Fruit fly (Drosophila melanogaster) whole organism, embryonic: ENCODE measurements around the gene Sidpn.

Source experiments
- Ada2b ChIP-seq: fragments of 200-800 bp; sonication (Bioruptor generic); IDR thresholded peaks from 2 replicates; pipeline ENCODE4 v1.3.6; 2022; ENCODE audit warnings: missing biosample characterization, missing genetic modification characterization
- Bdp1 ChIP-seq: fragments of 200-800 bp; sonication (Bioruptor generic); optimal IDR thresholded peaks from 3 replicates; lab custom pipeline; 2016; ENCODE audit warnings: missing biosample characterization, missing genetic modification characterization
- CG10979 ChIP-seq: fragments of 200-800 bp; sonication (Bioruptor generic); optimal IDR thresholded peaks from 2 replicates; lab custom pipeline; 2018; ENCODE audit warnings: missing biosample characterization, mild to moderate bottlenecking, missing genetic modification characterization, moderate library complexity
- CG11093 ChIP-seq: fragments of 200-800 bp; sonication (Bioruptor generic); IDR thresholded peaks from 3 replicates; pipeline ENCODE4 v1.3.6; 2022; ENCODE audit warnings: missing biosample characterization, missing genetic modification characterization
- CG12155 ChIP-seq: fragments of 200-800 bp; sonication (Bioruptor generic); optimal IDR thresholded peaks from 3 replicates; lab custom pipeline; 2016; ENCODE audit warnings: missing biosample characterization, missing genetic modification characterization
- CG14965 ChIP-seq: fragments of 200-800 bp; sonication (Bioruptor generic); optimal IDR thresholded peaks from 2 replicates; lab custom pipeline; 2016; ENCODE audit warnings: missing biosample characterization, missing genetic modification characterization, borderline replicate concordance
- CG15514 ChIP-seq: fragments of 200-800 bp; sonication (Bioruptor generic); optimal IDR thresholded peaks from 3 replicates; lab custom pipeline; 2017; ENCODE audit warnings: missing biosample characterization, missing genetic modification characterization, mild to moderate bottlenecking, moderate library complexity, missing genetic modification reagents
- CG16863 ChIP-seq: fragments of 200-800 bp; sonication (Bioruptor generic); optimal IDR thresholded peaks from 3 replicates; lab custom pipeline; 2016; ENCODE audit warnings: missing biosample characterization, missing genetic modification characterization
- CG17802 ChIP-seq: fragments of 200-800 bp; sonication (Bioruptor generic); optimal IDR thresholded peaks from 2 replicates; lab custom pipeline; 2018; ENCODE audit warnings: missing biosample characterization, mild to moderate bottlenecking, missing genetic modification characterization, moderate library complexity
- CG30020 ChIP-seq: fragments of 200-800 bp; optimal IDR thresholded peaks from 2 replicates; lab custom pipeline; 2019; ENCODE audit warnings: missing biosample characterization, mild to moderate bottlenecking, missing genetic modification characterization, moderate library complexity
- CG32532 ChIP-seq: fragments of 200-800 bp; sonication (Bioruptor generic); IDR thresholded peaks from 2 replicates; pipeline ENCODE4 v1.3.6; 2022; ENCODE audit warnings: missing biosample characterization, missing genetic modification characterization
- CG42726 ChIP-seq: fragments of 200-800 bp; sonication (Bioruptor generic); IDR thresholded peaks from 2 replicates; pipeline ENCODE4 v1.3.6; 2022; ENCODE audit warnings: missing biosample characterization, missing genetic modification characterization; ENCODE audit not compliant: partially characterized antibody
- CG9437 ChIP-seq: fragments of 200-800 bp; sonication (Bioruptor generic); optimal IDR thresholded peaks from 2 replicates; lab custom pipeline; 2018; ENCODE audit warnings: missing biosample characterization, mild to moderate bottlenecking, missing genetic modification characterization
- Fer3 ChIP-seq: fragments of 200-800 bp; sonication (Bioruptor generic); optimal IDR thresholded peaks from 2 replicates; lab custom pipeline; 2018; ENCODE audit warnings: missing biosample characterization, mild to moderate bottlenecking, missing genetic modification characterization, moderate library complexity
- Gug ChIP-seq: fragments of 200-800 bp; sonication (Bioruptor generic); IDR thresholded peaks from 4 replicates; pipeline ENCODE4 v1.3.6; 2022; ENCODE audit warnings: missing biosample characterization, missing genetic modification characterization
- H2.0 ChIP-seq: fragments of 200-800 bp; sonication (Bioruptor generic); IDR thresholded peaks from 2 replicates; pipeline ENCODE4 v1.3.6; 2022; ENCODE audit warnings: missing biosample characterization, missing genetic modification characterization
- HLHmδ ChIP-seq: fragments of 200-800 bp; sonication (Bioruptor generic); optimal IDR thresholded peaks from 2 replicates; lab custom pipeline; 2018; ENCODE audit warnings: missing biosample characterization, mild to moderate bottlenecking, missing genetic modification characterization, moderate library complexity
- Hr51 ChIP-seq, 2 experiments: fragments of 200-800 bp; sonication (Bioruptor generic); optimal IDR thresholded peaks; 2 replicates in 1 of 2; 3 replicates in 1 of 2; lab custom pipeline; 2016 to 2018; ENCODE audit warnings: missing biosample characterization in 2 of 2, missing genetic modification characterization in 2 of 2, mild to moderate bottlenecking in 1 of 2, moderate library complexity in 1 of 2
- Lpt ChIP-seq: fragments of >200 bp; optimal IDR thresholded peaks from 2 replicates; lab custom pipeline; 2018; ENCODE audit warnings: missing biosample characterization, missing genetic modification characterization
- Neu2 ChIP-seq: fragments of 200-800 bp; sonication (Bioruptor generic); optimal IDR thresholded peaks from 3 replicates; lab custom pipeline; 2016; ENCODE audit warnings: missing biosample characterization, missing genetic modification characterization, borderline replicate concordance
- Nf-YC ChIP-seq: fragments of 200-800 bp; optimal IDR thresholded peaks from 3 replicates; lab custom pipeline; 2019; ENCODE audit warnings: missing biosample characterization, mild to moderate bottlenecking, missing genetic modification characterization, moderate library complexity
- Poxn ChIP-seq: fragments of 200-800 bp; sonication (Bioruptor generic); IDR thresholded peaks from 2 replicates; pipeline ENCODE4 v1.3.6; 2022; ENCODE audit warnings: missing biosample characterization, missing genetic modification characterization
- Ptx1 ChIP-seq: fragments of 200-800 bp; sonication (Bioruptor generic); IDR thresholded peaks from 2 replicates; pipeline ENCODE4 v1.3.6; 2022; ENCODE audit warnings: missing biosample characterization, missing genetic modification characterization
- Rx ChIP-seq: fragments of 200-800 bp; sonication (Bioruptor generic); IDR thresholded peaks from 2 replicates; pipeline ENCODE4 v1.3.6; 2022; ENCODE audit warnings: missing biosample characterization, missing genetic modification characterization
- Scr ChIP-seq: fragments of 200-800 bp; sonication (Bioruptor generic); IDR thresholded peaks from 2 replicates; pipeline ENCODE4 v1.3.6; 2022; ENCODE audit warnings: missing biosample characterization, missing genetic modification characterization; ENCODE audit not compliant: partially characterized antibody
- Sin3A ChIP-seq: fragments of >200 bp; optimal IDR thresholded peaks from 2 replicates; lab custom pipeline; 2018
- ase ChIP-seq: fragments of 200-800 bp; sonication (Bioruptor generic); IDR thresholded peaks from 3 replicates; pipeline ENCODE4 v1.3.6; 2022; ENCODE audit warnings: missing biosample characterization, missing genetic modification characterization
- cad ChIP-seq: fragments of >200 bp; optimal IDR thresholded peaks from 2 replicates; lab custom pipeline; 2017; ENCODE audit warnings: missing biosample characterization, missing genetic modification characterization
- dati ChIP-seq: fragments of 200-800 bp; sonication (Bioruptor generic); IDR thresholded peaks from 2 replicates; pipeline ENCODE4 v1.3.6; 2022; ENCODE audit warnings: missing biosample characterization, missing genetic modification characterization
- dm ChIP-seq: fragments of 200-800 bp; sonication (Bioruptor generic); optimal IDR thresholded peaks from 3 replicates; lab custom pipeline; 2016; ENCODE audit warnings: missing biosample characterization, missing genetic modification characterization
- emc ChIP-seq: fragments of 200-800 bp; sonication (Bioruptor generic); optimal IDR thresholded peaks from 2 replicates; lab custom pipeline; 2016; ENCODE audit warnings: missing biosample characterization, missing genetic modification characterization
- gro ChIP-seq: fragments of 200-800 bp; sonication (Bioruptor generic); optimal IDR thresholded peaks from 2 replicates; lab custom pipeline; 2016; ENCODE audit warnings: missing biosample characterization, missing genetic modification characterization
- gsb ChIP-seq: fragments of 200-800 bp; sonication (Bioruptor generic); IDR thresholded peaks from 2 replicates; pipeline ENCODE4 v1.3.6; 2022; ENCODE audit warnings: missing biosample characterization, missing genetic modification characterization
- hbn ChIP-seq: fragments of 200-800 bp; sonication (Bioruptor generic); IDR thresholded peaks from 2 replicates; pipeline ENCODE4 v1.3.6; 2022; ENCODE audit warnings: missing biosample characterization, missing genetic modification characterization; ENCODE audit not compliant: partially characterized antibody
- kay ChIP-seq: fragments of 200-800 bp; sonication (Bioruptor generic); optimal IDR thresholded peaks from 2 replicates; lab custom pipeline; 2016; ENCODE audit warnings: missing biosample characterization, missing genetic modification characterization
- lola ChIP-seq, 3 experiments: fragments of >200 bp in 2 of 3; fragments of 200-800 bp in 1 of 3; sonication (Bioruptor generic) in 1 of 3; optimal IDR thresholded peaks; 2 replicates each; lab custom pipeline; 2017 to 2019; ENCODE audit warnings: missing biosample characterization in 3 of 3, missing genetic modification characterization in 3 of 3, mild to moderate bottlenecking in 1 of 3, moderate library complexity in 1 of 3
- maf-S ChIP-seq: fragments of 200-800 bp; sonication (Bioruptor generic); optimal IDR thresholded peaks from 2 replicates; lab custom pipeline; 2016; ENCODE audit warnings: missing biosample characterization, missing genetic modification characterization
- mam ChIP-seq: fragments of 200-800 bp; sonication (Bioruptor generic); optimal IDR thresholded peaks from 3 replicates; lab custom pipeline; 2016; ENCODE audit warnings: missing biosample characterization, missing genetic modification characterization
- onecut ChIP-seq: fragments of 200-800 bp; sonication (Bioruptor generic); IDR thresholded peaks from 2 replicates; pipeline ENCODE4 v1.3.6; 2022; ENCODE audit warnings: missing biosample characterization, missing genetic modification characterization
- pan ChIP-seq, 4 experiments: fragments of >200 bp in 3 of 4; fragments of 200-800 bp in 1 of 4; sonication (Bioruptor generic) in 1 of 4; optimal IDR thresholded peaks in 3 of 4; IDR thresholded peaks in 1 of 4; 2 replicates each; pipeline versions ENCODE4 v1.3.6 to Lab custom; 2017 to 2022; ENCODE audit warnings: missing biosample characterization in 2 of 4, missing genetic modification characterization in 2 of 4, mixed read lengths in 1 of 4
- repo ChIP-seq: fragments of 200-800 bp; sonication (Bioruptor generic); optimal IDR thresholded peaks from 2 replicates; lab custom pipeline; 2016; ENCODE audit warnings: missing biosample characterization, missing genetic modification characterization
- rib ChIP-seq: fragments of 200-800 bp; sonication (Bioruptor generic); IDR thresholded peaks from 2 replicates; pipeline ENCODE4 v1.3.6; 2022; ENCODE audit warnings: missing biosample characterization, missing genetic modification characterization
- sens-2 ChIP-seq: fragments of 200-800 bp; sonication (Bioruptor generic); IDR thresholded peaks from 2 replicates; pipeline ENCODE4 v1.3.6; 2022; ENCODE audit warnings: missing biosample characterization, missing genetic modification characterization
- seq ChIP-seq: fragments of 200-800 bp; sonication (Bioruptor generic); IDR thresholded peaks from 2 replicates; pipeline ENCODE4 v1.3.6; 2022; ENCODE audit warnings: missing biosample characterization, missing genetic modification characterization
- slbo ChIP-seq: fragments of 200-800 bp; sonication (Bioruptor generic); IDR thresholded peaks from 2 replicates; pipeline ENCODE4 v1.3.6; 2022; ENCODE audit warnings: missing biosample characterization, missing genetic modification characterization
- stc ChIP-seq: fragments of 200-800 bp; sonication (Bioruptor generic); IDR thresholded peaks from 2 replicates; pipeline ENCODE4 v1.3.6; 2022; ENCODE audit warnings: missing biosample characterization, missing genetic modification characterization
- tll ChIP-seq, 2 experiments: fragments of 200-800 bp in 1 of 2; fragments of >200 bp in 1 of 2; sonication (Bioruptor generic) in 1 of 2; optimal IDR thresholded peaks; 2 replicates each; lab custom pipeline; 2017 to 2019; ENCODE audit warnings: missing biosample characterization in 2 of 2, missing genetic modification characterization in 2 of 2, mild to moderate bottlenecking in 1 of 2, moderate library complexity in 1 of 2
- trh ChIP-seq: fragments of 200-800 bp; sonication (Bioruptor generic); optimal IDR thresholded peaks from 2 replicates; lab custom pipeline; 2016; ENCODE audit warnings: missing biosample characterization, missing genetic modification characterization
- tup ChIP-seq: fragments of 200-800 bp; sonication (Bioruptor generic); optimal IDR thresholded peaks from 2 replicates; lab custom pipeline; 2016; ENCODE audit warnings: missing biosample characterization, mild to moderate bottlenecking, missing genetic modification characterization, moderate library complexity
- usp ChIP-seq: fragments of >200 bp; optimal IDR thresholded peaks from 2 replicates; lab custom pipeline; 2017; ENCODE audit warnings: missing biosample characterization, missing genetic modification characterization
- wdn ChIP-seq: fragments of 200-800 bp; sonication (Bioruptor generic); IDR thresholded peaks from 2 replicates; pipeline ENCODE4 v1.3.6; 2022; ENCODE audit warnings: missing biosample characterization, missing genetic modification characterization

Sidpn gene

dm6 chr2L:18981947-18982579 is 45.4 kb upstream of the Sidpn start (continued):
- TF ChIP-seq CG42726 (GFP tag; lab: Robert Waterston, UW) (no peak), Bdp1 (GFP tag; lab: Kevin White, UChicago) (no peak), emc (GFP tag; lab: Kevin White, UChicago) (no peak), Neu2 (GFP tag; lab: Kevin White, UChicago) (no peak), CG12155 (GFP tag; lab: Kevin White, UChicago) (no peak), CG16863 (no peak), trh (no peak), HLHmδ (GFP tag; lab: Kevin White, UChicago) (no peak), CG14965 (no peak), Lpt (GFP tag; lab: Kevin White, UChicago) (no peak), dati (GFP tag; lab: Robert Waterston, UW) (no peak), gro (no peak), CG15514 (GFP tag; lab: Kevin White, UChicago) (no peak), CG32532 (GFP tag; lab: Robert Waterston, UW) (no peak), H2.0 (peak; percentile 38; the same call in 1 of the 2 replicates), gsb (GFP tag; lab: Robert Waterston, UW) (no peak), slbo (GFP tag; lab: Robert Waterston, UW) (no peak), cad (GFP tag; lab: Kevin White, UChicago) (no peak), Rx (GFP tag; lab: Robert Waterston, UW) (no peak), CG9437 (GFP tag; lab: Kevin White, UChicago) (no peak), tup (GFP tag; lab: Kevin White, UChicago) (no peak), hbn (no peak), seq (GFP tag; lab: Robert Waterston, UW) (no peak), CG11093 (GFP tag; lab: Robert Waterston, UW) (no peak), sens-2 (no peak), Poxn (GFP tag; lab: Robert Waterston, UW) (no peak), pan (optimal IDR thresholded peaks at IDR 0.05; lab: Kevin White, UChicago) (no peak), pan (GFP tag; optimal IDR thresholded peaks at IDR 0.05 in 1 of 2, IDR thresholded peaks at IDR 0.05 in 1 of 2) (no peak), Scr (GFP tag; lab: Robert Waterston, UW) (no peak), Sin3A (lab: Kevin White, UChicago) (no peak), Ada2b (GFP tag; lab: Robert Waterston, UW) (no peak), Fer3 (tag; lab: Kevin White, UChicago) (no peak), CG30020 (no peak), usp (no peak), maf-S (no peak), stc (GFP tag; lab: Robert Waterston, UW) (no peak), kay (no peak), onecut (no peak), Gug (GFP tag; lab: Robert Waterston, UW) (no peak), CG17802 (no peak), mam (GFP tag; lab: Kevin White, UChicago) (no peak), Nf-YC (no peak), Hr51 (GFP tag; optimal IDR thresholded peaks at IDR 0.05; lab: Kevin White, UChicago) (peak in 1 of 2 experiments; percentile 58), Ptx1 (GFP tag; lab: Robert Waterston, UW) (0 out of 2 replicates have a peak, but pooled peaks have one; percentile 8), CG10979 (tag; lab: Kevin White, UChicago) (peak; percentile 64), wdn (GFP tag; lab: Robert Waterston, UW) (no peak), rib (GFP tag; lab: Robert Waterston, UW) (no peak), tll (GFP tag; optimal IDR thresholded peaks at IDR 0.05; lab: Kevin White, UChicago) (no peak), dm (GFP tag; lab: Kevin White, UChicago) (no peak), lola (GFP tag; optimal IDR thresholded peaks at IDR 0.05; lab: Kevin White, UChicago) (peak in 1 of 3 experiments; percentile 40), ase (GFP tag; lab: Robert Waterston, UW) (no peak), repo (no peak)
